Comparison of ENCODE assay signal across 1 fruit fly cellular context in genomic region chr3L:17926575-17927276, dm6.
A peak's percentile ranks its signal among the peaks of the same experiment; 100 is the strongest.
TF ChIP-seq lines count a peak whose summit lies in the region.

No protein-coding gene starts in this region.

TF ChIP-seq in whole organism, prepupa, 60 proteins besides CTCF, POLR2A, EP300 and RAD21 (continued from another document):
- TF ChIP-seq pdm3 (GFP tag; optimal IDR thresholded peaks at IDR 0.05; lab: Kevin White, UChicago) (peak; percentile 48), Ets96B (tag; optimal IDR thresholded peaks at IDR 0.05; lab: Kevin White, UChicago) (peak; percentile 65), CG32006 (GFP tag; optimal IDR thresholded peaks at IDR 0.05; lab: Kevin White, UChicago) (peak; percentile 5), CG7368 (GFP tag; optimal IDR thresholded peaks at IDR 0.05; lab: Kevin White, UChicago) (peak; percentile 7), CG4318 (GFP tag; optimal IDR thresholded peaks at IDR 0.05; lab: Kevin White, UChicago) (no peak), CG31627 (GFP tag; optimal IDR thresholded peaks at IDR 0.05; lab: Kevin White, UChicago) (peak; percentile 5), acj6 (GFP tag; optimal IDR thresholded peaks at IDR 0.05; lab: Kevin White, UChicago) (peak; percentile 52), CG9139 (GFP tag; optimal IDR thresholded peaks at IDR 0.05; lab: Kevin White, UChicago) (peak; percentile 41), CG16779 (tag; optimal IDR thresholded peaks at IDR 0.05; lab: Kevin White, UChicago) (no peak), net (GFP tag; optimal IDR thresholded peaks at IDR 0.05; lab: Kevin White, UChicago) (peak; percentile 36), eg (GFP tag; IDR thresholded peaks at IDR 0.05; lab: Robert Waterston, UW) (no peak), Sox14 (GFP tag; optimal IDR thresholded peaks at IDR 0.05; lab: Kevin White, UChicago) (peak; percentile 47), CG10669 (GFP tag; optimal IDR thresholded peaks at IDR 0.05; lab: Kevin White, UChicago) (peak; percentile 52), Met (GFP tag; optimal IDR thresholded peaks at IDR 0.05; lab: Kevin White, UChicago) (peak; percentile 40), CG11902 (GFP tag; optimal IDR thresholded peaks at IDR 0.05; lab: Kevin White, UChicago) (no peak), fkh (GFP tag; optimal IDR thresholded peaks at IDR 0.05; lab: Kevin White, UChicago) (no peak), CG6163 (GFP tag; IDR thresholded peaks at IDR 0.05; lab: Robert Waterston, UW) (0 out of 3 replicates have a peak, but pooled peaks have one; percentile 12), fd59A (GFP tag; optimal IDR thresholded peaks at IDR 0.05; lab: Kevin White, UChicago) (no peak), Blimp-1 (GFP tag; optimal IDR thresholded peaks at IDR 0.05; lab: Kevin White, UChicago) (no peak), vri (GFP tag; optimal IDR thresholded peaks at IDR 0.05; lab: Kevin White, UChicago) (no peak), CG11294 (GFP tag; IDR thresholded peaks at IDR 0.05; lab: Robert Waterston, UW) (no peak), Eip75B (GFP tag; optimal IDR thresholded peaks at IDR 0.05; lab: Kevin White, UChicago) (peak; percentile 30), Ets21C (GFP tag; optimal IDR thresholded peaks at IDR 0.05; lab: Kevin White, UChicago) (no peak), esn (GFP tag; optimal IDR thresholded peaks at IDR 0.05; lab: Kevin White, UChicago) (peak; percentile 51), OdsH (GFP tag; optimal IDR thresholded peaks at IDR 0.05; lab: Kevin White, UChicago) (peak; percentile 56), topi (GFP tag; optimal IDR thresholded peaks at IDR 0.05; lab: Kevin White, UChicago) (peak; percentile 21), Sox102F (GFP tag; optimal IDR thresholded peaks at IDR 0.05; lab: Kevin White, UChicago) (no peak), CG8119 (GFP tag; IDR thresholded peaks at IDR 0.05; lab: Robert Waterston, UW) (no peak), Sox15 (GFP tag; optimal IDR thresholded peaks at IDR 0.05; lab: Kevin White, UChicago) (peak; percentile 8)
